Fruit fly (Drosophila melanogaster) whole organism, embryonic: ENCODE measurements around the gene CG15728.

Experiments
- Antp ChIP-seq: fragments of 200-800 bp; sonication (Bioruptor generic); optimal IDR thresholded peaks from 3 replicates; lab custom pipeline; 2016; ENCODE audit warnings: missing biosample characterization, missing genetic modification characterization
- CG10147 ChIP-seq: fragments of 200-800 bp; sonication (Bioruptor generic); optimal IDR thresholded peaks from 2 replicates; lab custom pipeline; 2019; ENCODE audit warnings: missing biosample characterization, mild to moderate bottlenecking, missing genetic modification characterization, moderate library complexity
- CG11085 ChIP-seq: fragments of 200-800 bp; sonication (Bioruptor generic); IDR thresholded peaks from 2 replicates; pipeline ENCODE4 v1.3.6; 2022; ENCODE audit warnings: missing biosample characterization, missing genetic modification characterization
- CG11456 ChIP-seq: fragments of 200-800 bp; sonication (Bioruptor generic); IDR thresholded peaks from 3 replicates; pipeline ENCODE4 v1.3.6; 2022; ENCODE audit warnings: missing biosample characterization, missing genetic modification characterization
- CG11560 ChIP-seq: fragments of 200-800 bp; sonication (Bioruptor generic); IDR thresholded peaks from 3 replicates; pipeline ENCODE4 v1.3.6; 2022; ENCODE audit warnings: missing biosample characterization, missing genetic modification characterization
- CG12659 ChIP-seq: fragments of 200-800 bp; sonication (Bioruptor generic); optimal IDR thresholded peaks from 3 replicates; lab custom pipeline; 2017; ENCODE audit warnings: mild to moderate bottlenecking, missing biosample characterization, missing genetic modification reagents, missing genetic modification characterization
- CG13287 ChIP-seq: fragments of 200-800 bp; sonication (Bioruptor generic); IDR thresholded peaks from 2 replicates; pipeline ENCODE4 v1.3.6; 2022; ENCODE audit warnings: missing biosample characterization, missing genetic modification characterization; ENCODE audit not compliant: partially characterized antibody
- CG13624 ChIP-seq: fragments of 200-800 bp; sonication (Bioruptor generic); optimal IDR thresholded peaks from 2 replicates; lab custom pipeline; 2016; ENCODE audit warnings: missing biosample characterization, missing genetic modification characterization
- CG15479 ChIP-seq: fragments of 200-800 bp; sonication (Bioruptor generic); optimal IDR thresholded peaks from 3 replicates; lab custom pipeline; 2019; ENCODE audit warnings: missing biosample characterization, mild to moderate bottlenecking, missing genetic modification characterization, moderate library complexity
- CG16863 ChIP-seq: fragments of 200-800 bp; sonication (Bioruptor generic); optimal IDR thresholded peaks from 3 replicates; lab custom pipeline; 2016; ENCODE audit warnings: missing biosample characterization, missing genetic modification characterization
- CG17328 ChIP-seq: fragments of 200-800 bp; sonication (Bioruptor generic); IDR thresholded peaks from 2 replicates; pipeline ENCODE4 v1.3.6; 2022; ENCODE audit warnings: missing biosample characterization, missing genetic modification characterization
- CG2116 ChIP-seq: fragments of 200-800 bp; sonication (Bioruptor generic); optimal IDR thresholded peaks from 3 replicates; lab custom pipeline; 2018; ENCODE audit warnings: missing biosample characterization, mild to moderate bottlenecking, missing genetic modification characterization
- CG2199 ChIP-seq: fragments of 200-800 bp; sonication (Bioruptor generic); IDR thresholded peaks from 3 replicates; pipeline ENCODE4 v1.3.6; 2022; ENCODE audit warnings: missing biosample characterization, missing genetic modification characterization
- CG30020 ChIP-seq: fragments of 200-800 bp; optimal IDR thresholded peaks from 2 replicates; lab custom pipeline; 2019; ENCODE audit warnings: missing biosample characterization, mild to moderate bottlenecking, missing genetic modification characterization, moderate library complexity
- CG34422 ChIP-seq: fragments of 200-800 bp; sonication (Bioruptor generic); IDR thresholded peaks from 3 replicates; pipeline ENCODE4 v1.3.6; 2022; ENCODE audit warnings: missing biosample characterization, missing genetic modification characterization
- CG4404 ChIP-seq: fragments of 200-800 bp; sonication (Bioruptor generic); IDR thresholded peaks from 2 replicates; pipeline ENCODE4 v1.3.6; 2022; ENCODE audit warnings: missing biosample characterization, missing genetic modification characterization
- CG6791 ChIP-seq: fragments of 200-800 bp; sonication (Bioruptor generic); IDR thresholded peaks from 3 replicates; pipeline ENCODE4 v1.3.6; 2022; ENCODE audit warnings: missing biosample characterization, missing genetic modification characterization; ENCODE audit not compliant: partially characterized antibody
- CG7928 ChIP-seq: fragments of 200-800 bp; sonication (Bioruptor generic); optimal IDR thresholded peaks from 2 replicates; lab custom pipeline; 2017; ENCODE audit warnings: missing biosample characterization, mild to moderate bottlenecking, missing genetic modification characterization
- CG7963 ChIP-seq: fragments of 200-800 bp; sonication (Bioruptor generic); IDR thresholded peaks from 3 replicates; pipeline ENCODE4 v1.3.6; 2022; ENCODE audit warnings: missing biosample characterization, missing genetic modification characterization; ENCODE audit not compliant: partially characterized antibody
- CG8388 ChIP-seq: fragments of 200-800 bp; sonication (Bioruptor generic); optimal IDR thresholded peaks from 2 replicates; lab custom pipeline; 2019; ENCODE audit warnings: missing biosample characterization, mild to moderate bottlenecking, missing genetic modification characterization, moderate library complexity
- Fer1 ChIP-seq: fragments of 200-800 bp; sonication (Bioruptor generic); optimal IDR thresholded peaks from 2 replicates; lab custom pipeline; 2017; ENCODE audit warnings: missing biosample characterization, mild to moderate bottlenecking, missing genetic modification characterization
- Lhr ChIP-seq: fragments of 200-800 bp; sonication (Bioruptor generic); optimal IDR thresholded peaks from 3 replicates; lab custom pipeline; 2017; ENCODE audit warnings: mild to moderate bottlenecking, missing biosample characterization, missing genetic modification reagents, missing genetic modification characterization
- Med ChIP-seq: fragments of 200-800 bp; sonication (Bioruptor generic); peaks from one replicate; lab custom pipeline; 2016; ENCODE audit warnings: missing biosample characterization, missing genetic modification characterization, mild to moderate bottlenecking, inconsistent platforms, moderate library complexity
- PHDP ChIP-seq: fragments of 200-800 bp; sonication (Bioruptor generic); optimal IDR thresholded peaks from 3 replicates; lab custom pipeline; 2018; ENCODE audit warnings: missing biosample characterization, mild to moderate bottlenecking, missing genetic modification characterization, moderate library complexity
- Rfx ChIP-seq: fragments of 200-800 bp; sonication (Bioruptor generic); IDR thresholded peaks from 2 replicates; pipeline ENCODE4 v1.3.6; 2022; ENCODE audit warnings: missing biosample characterization, missing genetic modification characterization
- Trl ChIP-seq, 3 experiments: fragments of >200 bp in 2 of 3; fragments of 200-800 bp in 1 of 3; sonication (Bioruptor generic) in 1 of 3; optimal IDR thresholded peaks; 2 replicates in 1 of 3; 3 replicates in 2 of 3; lab custom pipeline; 2016 to 2017; ENCODE audit warnings: missing biosample characterization in 1 of 3, missing genetic modification characterization in 1 of 3
- YL-1 ChIP-seq: fragments of 200-800 bp; sonication (Bioruptor generic); optimal IDR thresholded peaks from 3 replicates; lab custom pipeline; 2017; ENCODE audit warnings: missing biosample characterization, mild to moderate bottlenecking, missing genetic modification characterization
- al ChIP-seq: fragments of 200-800 bp; sonication (Bioruptor generic); IDR thresholded peaks from 2 replicates; pipeline ENCODE4 v1.3.6; 2022; ENCODE audit warnings: missing biosample characterization, missing genetic modification characterization
- amos ChIP-seq: fragments of 200-800 bp; sonication (Bioruptor generic); IDR thresholded peaks from 2 replicates; pipeline ENCODE4 v1.3.6; 2022; ENCODE audit warnings: missing biosample characterization, missing genetic modification characterization; ENCODE audit not compliant: partially characterized antibody
- crc ChIP-seq: fragments of 200-800 bp; sonication (Bioruptor generic); optimal IDR thresholded peaks from 2 replicates; lab custom pipeline; 2016; ENCODE audit warnings: missing biosample characterization, missing genetic modification characterization
- cwo ChIP-seq: fragments of 200-800 bp; sonication (Bioruptor generic); optimal IDR thresholded peaks from 3 replicates; lab custom pipeline; 2017; ENCODE audit warnings: missing biosample characterization, missing genetic modification characterization, mild to moderate bottlenecking, moderate library complexity, missing genetic modification reagents
- danr ChIP-seq: fragments of 200-800 bp; sonication (Bioruptor generic); IDR thresholded peaks from 2 replicates; pipeline ENCODE4 v1.3.6; 2022; ENCODE audit warnings: missing biosample characterization, missing genetic modification characterization
- dmrt11E ChIP-seq: fragments of 200-800 bp; sonication (Bioruptor generic); optimal IDR thresholded peaks from 3 replicates; lab custom pipeline; 2018; ENCODE audit warnings: missing biosample characterization, mild to moderate bottlenecking, missing genetic modification characterization, moderate library complexity
- fu2 ChIP-seq: fragments of 200-800 bp; sonication (Bioruptor generic); optimal IDR thresholded peaks from 2 replicates; lab custom pipeline; 2016; ENCODE audit warnings: missing biosample characterization, missing genetic modification characterization
- gfzf ChIP-seq: fragments of 200-800 bp; sonication (Bioruptor generic); optimal IDR thresholded peaks from 2 replicates; lab custom pipeline; 2016; ENCODE audit warnings: missing biosample characterization, mild to moderate bottlenecking, missing genetic modification characterization, moderate library complexity
- knrl ChIP-seq: fragments of 200-800 bp; sonication (Bioruptor generic); IDR thresholded peaks from 3 replicates; pipeline ENCODE4 v1.3.6; 2022; ENCODE audit warnings: missing biosample characterization, missing genetic modification characterization; ENCODE audit not compliant: partially characterized antibody
- lmd ChIP-seq: fragments of 200-800 bp; sonication (Bioruptor generic); IDR thresholded peaks from 2 replicates; pipeline ENCODE4 v1.3.6; 2022; ENCODE audit warnings: missing biosample characterization, missing genetic modification characterization
- mirr ChIP-seq: fragments of 200-800 bp; sonication (Bioruptor generic); optimal IDR thresholded peaks from 3 replicates; lab custom pipeline; 2018; ENCODE audit warnings: missing biosample characterization, mild to moderate bottlenecking, missing genetic modification characterization
- row ChIP-seq: fragments of 200-800 bp; sonication (Bioruptor generic); IDR thresholded peaks from 3 replicates; pipeline ENCODE4 v1.3.6; 2022; ENCODE audit warnings: missing biosample characterization, missing genetic modification characterization
- sd ChIP-seq: fragments of 200-800 bp; sonication (Bioruptor generic); optimal IDR thresholded peaks from 3 replicates; lab custom pipeline; 2018; ENCODE audit warnings: missing biosample characterization, mild to moderate bottlenecking, missing genetic modification characterization, moderate library complexity
- shn ChIP-seq: fragments of 200-800 bp; sonication (Bioruptor generic); optimal IDR thresholded peaks from 3 replicates; lab custom pipeline; 2016; ENCODE audit warnings: missing biosample characterization, missing genetic modification characterization
- sim ChIP-seq: fragments of 200-800 bp; sonication (Bioruptor generic); IDR thresholded peaks from 2 replicates; pipeline ENCODE4 v1.3.6; 2022; ENCODE audit warnings: missing biosample characterization, missing genetic modification characterization
- slbo ChIP-seq: fragments of 200-800 bp; sonication (Bioruptor generic); IDR thresholded peaks from 2 replicates; pipeline ENCODE4 v1.3.6; 2022; ENCODE audit warnings: missing biosample characterization, missing genetic modification characterization
- sna ChIP-seq: fragments of 200-800 bp; sonication (Bioruptor generic); IDR thresholded peaks from 2 replicates; pipeline ENCODE4 v1.3.6; 2022; ENCODE audit warnings: missing biosample characterization, missing genetic modification characterization; ENCODE audit not compliant: partially characterized antibody
- twi ChIP-seq: fragments of 200-800 bp; optimal IDR thresholded peaks from 2 replicates; lab custom pipeline; 2019; ENCODE audit warnings: missing biosample characterization, mild to moderate bottlenecking, missing genetic modification characterization, moderate library complexity
- zf30C ChIP-seq: fragments of 200-800 bp; sonication (Bioruptor generic); optimal IDR thresholded peaks from 3 replicates; lab custom pipeline; 2018; ENCODE audit warnings: missing biosample characterization, mild to moderate bottlenecking, missing genetic modification characterization

CG15728 gene

DNA sequence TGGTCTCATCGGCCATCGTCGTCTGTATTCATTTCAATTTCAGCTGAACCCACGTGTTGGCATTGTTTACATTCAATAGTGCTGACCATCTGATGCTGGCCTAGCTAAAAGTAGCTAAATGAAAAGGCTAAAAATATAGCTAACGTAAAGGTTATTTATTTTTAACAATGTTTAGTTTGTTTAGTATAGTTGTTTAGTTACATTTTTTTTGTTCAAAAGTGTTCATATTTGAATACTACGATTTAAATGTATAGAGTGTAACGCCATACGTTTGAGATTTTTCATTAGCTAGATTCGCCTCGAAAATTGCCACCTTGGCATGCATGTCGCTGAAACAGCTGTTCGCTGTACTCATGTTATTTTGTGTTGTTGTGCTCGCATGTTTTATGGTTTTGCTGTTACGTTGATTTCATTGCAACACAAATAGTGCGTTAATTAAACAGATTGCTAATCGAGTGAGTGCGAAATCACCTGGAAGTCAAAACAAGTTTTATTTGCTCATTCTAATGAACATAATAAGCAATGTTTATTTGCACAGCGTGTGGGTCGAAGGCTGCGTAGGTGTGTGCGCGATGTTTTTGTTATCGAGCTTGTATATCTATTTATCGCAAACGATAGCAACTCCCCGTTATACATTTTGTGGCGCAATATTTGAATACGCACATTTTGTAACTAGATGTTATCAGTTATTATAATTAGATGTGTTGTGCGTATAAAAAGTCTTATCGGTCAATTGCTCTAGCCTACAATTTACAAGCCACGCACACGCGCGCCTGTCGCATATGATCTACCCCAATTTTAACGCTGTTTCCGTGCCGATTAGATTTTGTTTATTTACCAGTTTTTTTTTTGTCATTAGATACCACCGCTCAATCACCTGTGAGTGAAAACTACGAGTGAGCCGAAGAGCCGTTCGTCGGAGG is 12.3 kb upstream of the CG15728 start, which contains the start of the genes CG1463 and Fpgs1 (continued):
- no peak for TF ChIP-seq CG16863 (GFP tag; lab: Kevin White, UChicago)
- TF ChIP-seq YL-1, result peak; percentile 39
- no peak for TF ChIP-seq crc (GFP tag; lab: Kevin White, UChicago)
- peak; percentile 17 for TF ChIP-seq CG13624 (GFP tag; lab: Kevin White, UChicago)
- peak; percentile 31; the same call in 1 of the 2 replicates for TF ChIP-seq slbo (GFP tag; lab: Robert Waterston, UW)
- no peak for TF ChIP-seq dmrt11E (tag; lab: Kevin White, UChicago)
- no peak for TF ChIP-seq Antp
- TF ChIP-seq zf30C, result no peak
- peak; percentile 41 for TF ChIP-seq mirr (GFP tag; lab: Kevin White, UChicago)
- TF ChIP-seq CG13287, result peak; percentile 63; the same call in 1 of the 2 replicates
- peak; percentile 57 for TF ChIP-seq cwo (GFP tag; lab: Kevin White, UChicago)
- TF ChIP-seq CG7963, result 0 out of 3 replicates have a peak, but pooled peaks have one; percentile 46
- peak; percentile 49 for TF ChIP-seq Fer1 (GFP tag; lab: Kevin White, UChicago)
- TF ChIP-seq knrl, result 0 out of 3 replicates have a peak, but pooled peaks have one; percentile 12
- TF ChIP-seq amos, result peak; percentile 63; the same call in 1 of the 2 replicates
- TF ChIP-seq sim (GFP tag; lab: Robert Waterston, UW), result no peak
- TF ChIP-seq al (GFP tag; lab: Robert Waterston, UW), result peak; percentile 36; the same call in 1 of the 2 replicates
- TF ChIP-seq CG30020 (tag; lab: Kevin White, UChicago), result peak; percentile 25
- peak; percentile 47; the same call in 1 of the 3 replicates for TF ChIP-seq CG34422 (GFP tag; lab: Robert Waterston, UW)
- TF ChIP-seq CG11456, result no peak
- TF ChIP-seq CG2116 (GFP tag; lab: Kevin White, UChicago), result peak; percentile 60
- no peak for TF ChIP-seq CG17328 (GFP tag; lab: Robert Waterston, UW)
- TF ChIP-seq twi, result peak; percentile 53
- TF ChIP-seq CG6791 (GFP tag; lab: Robert Waterston, UW), result peak; percentile 47; the same call in 2 of the 3 replicates
- TF ChIP-seq CG2199, result 0 out of 3 replicates have a peak, but pooled peaks have one; percentile 32
- TF ChIP-seq Rfx, result peak; percentile 47; the same call in 1 of the 2 replicates
- no peak for TF ChIP-seq Lhr (GFP tag; lab: Kevin White, UChicago)
- peak; percentile 32 for TF ChIP-seq CG12659 (GFP tag; lab: Kevin White, UChicago)
- TF ChIP-seq CG11085 (GFP tag; lab: Robert Waterston, UW), result 0 out of 2 replicates have a peak, but pooled peaks have one; percentile 22
- peak; percentile 47; the same call in 1 of the 2 replicates for TF ChIP-seq lmd (GFP tag; lab: Robert Waterston, UW)
- TF ChIP-seq CG15479 (GFP tag; lab: Kevin White, UChicago), result peak; percentile 66
- TF ChIP-seq CG8388 (GFP tag; lab: Kevin White, UChicago), result no peak
- 0 out of 2 replicates have a peak, but pooled peaks have one; percentile 36 for TF ChIP-seq sna (GFP tag; lab: Robert Waterston, UW)
- peak; percentile 15 for TF ChIP-seq shn (GFP tag; lab: Kevin White, UChicago)
- peak; percentile 59 for TF ChIP-seq sd
- TF ChIP-seq danr (GFP tag; lab: Robert Waterston, UW), result no peak
- TF ChIP-seq CG10147 (GFP tag; lab: Kevin White, UChicago), result no peak
- peak; percentile 81 for TF ChIP-seq Med (GFP tag; lab: Kevin White, UChicago)
- no peak for TF ChIP-seq CG11560 (tag; lab: Robert Waterston, UW)
- peak; percentile 48 for TF ChIP-seq CG4404 (GFP tag; lab: Robert Waterston, UW)
- TF ChIP-seq PHDP (tag; lab: Kevin White, UChicago), result no peak
- TF ChIP-seq gfzf (GFP tag; lab: Kevin White, UChicago), result no peak
- peak; percentile 25 for TF ChIP-seq CG7928 (GFP tag; lab: Kevin White, UChicago)
- TF ChIP-seq row (GFP tag; lab: Robert Waterston, UW), result peak; percentile 88
- TF ChIP-seq Trl (optimal IDR thresholded peaks at IDR 0.05; lab: Kevin White, UChicago), result no peak
- peak; percentile 9 for TF ChIP-seq Trl (GFP tag; optimal IDR thresholded peaks at IDR 0.05; lab: Kevin White, UChicago)
- peak; percentile 53 for TF ChIP-seq fu2 (GFP tag; lab: Kevin White, UChicago)
